Fruit fly (Drosophila melanogaster): Measurements from ENCODE around the gene CG13659.

DNA sequence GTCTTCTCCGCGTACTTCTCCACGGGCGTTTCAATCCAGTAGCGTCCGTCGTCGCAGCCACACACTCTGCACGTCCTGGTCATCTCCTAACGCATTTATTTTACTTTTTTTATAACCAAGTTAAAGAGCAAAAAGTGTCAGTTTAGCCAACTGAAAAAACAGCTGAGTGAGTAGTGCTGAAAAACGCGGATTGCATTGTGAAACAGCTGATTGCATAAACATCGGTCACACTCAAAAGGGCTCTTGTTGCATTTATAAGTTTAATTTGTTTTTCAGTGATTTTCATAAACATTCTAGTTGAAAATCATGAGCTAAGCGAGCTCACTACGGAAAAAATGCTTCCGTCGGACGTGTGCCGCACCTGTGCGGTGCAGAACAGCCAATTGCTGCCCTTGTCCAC, 34.4 kb downstream of the CG13659 start, which contains the start of the genes CG10669 and CG11902:
- TF ChIP-seq CG10348 (GFP tag; IDR thresholded peaks at IDR 0.05) (no peak), EcR (GFP tag; optimal IDR thresholded peaks at IDR 0.05) (no peak), gl (tag; optimal IDR thresholded peaks at IDR 0.05) (no peak), Ets98B (GFP tag; IDR thresholded peaks at IDR 0.05) (no peak), CG8301 (tag; optimal IDR thresholded peaks at IDR 0.05) (no peak), CG17806 (tag; optimal IDR thresholded peaks at IDR 0.05) (no peak), Pif1B (GFP tag; optimal IDR thresholded peaks at IDR 0.05) (no peak), CG15710 (tag; optimal IDR thresholded peaks at IDR 0.05) (no peak), CG34367 (tag; optimal IDR thresholded peaks at IDR 0.05) (no peak), CG13204 (GFP tag; optimal IDR thresholded peaks at IDR 0.05) (no peak), CG4496 (GFP tag; IDR thresholded peaks at IDR 0.05) (no peak), CG9948 (tag; optimal IDR thresholded peaks at IDR 0.05) (no peak), fd96Ca (GFP tag; IDR thresholded peaks at IDR 0.05) (no peak)
